Worm (Caenorhabditis elegans) whole organism, midembryonic: ENCODE data around the gene Y41D4B.1.

Source experiments
- T22C8.4 ChIP-seq: fragments of 200-800 bp; sonication (Bioruptor generic); IDR thresholded peaks from 2 replicates; pipeline ENCODE4 v1.3.6; 2022; ENCODE audit warnings: missing genetic modification characterization, missing compliant biosample characterization
- cog-1 ChIP-seq: sonication (generic microtip); optimal IDR thresholded peaks from 2 replicates; lab custom pipeline; 2016; ENCODE audit warnings: missing genetic modification characterization, missing compliant biosample characterization
- flt-1 ChIP-seq: fragments of 200-800 bp; sonication (Bioruptor generic); IDR thresholded peaks from 2 replicates; pipeline ENCODE4 v1.3.6; 2022; ENCODE audit warnings: missing genetic modification characterization, missing compliant biosample characterization
- med-1 ChIP-seq: sonication (generic microtip); optimal IDR thresholded peaks from 2 replicates; lab custom pipeline; 2017; ENCODE audit warnings: missing genetic modification characterization, mild to moderate bottlenecking, missing compliant biosample characterization, antibody characterized with exemption, missing genetic modification reagents; ENCODE audit not compliant: insufficient read depth
- tab-1 ChIP-seq: fragments of 200-800 bp; sonication (Bioruptor generic); IDR thresholded peaks from 2 replicates; pipeline ENCODE4 v1.3.6; 2022; ENCODE audit warnings: missing genetic modification characterization, missing compliant biosample characterization
- ztf-23 ChIP-seq: fragments of 200-800 bp; sonication (Bioruptor generic); IDR thresholded peaks from 2 replicates; pipeline ENCODE4 v1.3.6; 2022; ENCODE audit warnings: missing genetic modification reagents, missing genetic modification characterization, missing compliant biosample characterization
- ztf-29 ChIP-seq: fragments of 200-800 bp; sonication (Bioruptor generic); IDR thresholded peaks from 2 replicates; pipeline ENCODE4 v1.3.6; 2022; ENCODE audit warnings: missing genetic modification reagents, missing genetic modification characterization, missing compliant biosample characterization

DNA sequence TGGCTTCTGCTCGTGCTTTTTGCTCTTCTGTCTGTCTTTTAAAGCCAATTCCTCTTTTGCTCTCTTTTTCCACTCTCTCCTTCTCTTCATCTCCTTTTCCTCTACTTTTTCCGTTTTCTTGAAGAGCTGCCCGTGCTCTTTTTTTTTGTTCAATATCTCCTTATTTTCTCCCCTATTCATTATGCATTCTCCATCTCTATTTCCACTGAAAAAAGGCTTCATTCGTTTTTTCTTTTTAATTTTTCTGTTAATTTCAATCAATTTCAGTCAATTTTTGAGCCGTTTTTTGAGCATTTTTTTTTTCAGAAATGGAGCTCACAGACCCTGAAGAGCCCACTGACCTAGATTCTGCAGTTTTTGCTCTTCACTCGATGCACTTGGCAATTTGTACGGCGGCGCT lies at the start of gene Y41D4B.1:
- no peak for TF ChIP-seq flt-1 (GFP tag; lab: Robert Waterston, UW)
- TF ChIP-seq T22C8.4 (GFP tag; lab: Robert Waterston, UW) = no peak
- no peak for TF ChIP-seq med-1 (GFP tag; lab: Kevin White, UChicago)
- TF ChIP-seq tab-1 = no peak
- no peak for TF ChIP-seq cog-1
- TF ChIP-seq ztf-29 (GFP tag; lab: Robert Waterston, UW) = no peak
- TF ChIP-seq ztf-23 = no peak
